Fruit fly (Drosophila melanogaster) whole organism, wandering third instar larva: ENCODE results near the gene RpS17.

ENCODE experiments used
- Abd-B ChIP-seq: fragments of >200 bp; optimal IDR thresholded peaks from 2 replicates; lab custom pipeline; 2017; ENCODE audit warnings: missing biosample characterization, missing genetic modification characterization
- CG32264 ChIP-seq: fragments of 200-800 bp; sonication (Bioruptor generic); optimal IDR thresholded peaks from 2 replicates; lab custom pipeline; 2016; ENCODE audit warnings: missing biosample characterization, missing genetic modification characterization
- CG9705 ChIP-seq: fragments of 200-800 bp; sonication (Bioruptor generic); optimal IDR thresholded peaks from 2 replicates; lab custom pipeline; 2018; ENCODE audit warnings: missing biosample characterization, mild to moderate bottlenecking, missing genetic modification characterization
- CrebA ChIP-seq: fragments of 200-800 bp; sonication (Bioruptor generic); optimal IDR thresholded peaks from 2 replicates; lab custom pipeline; 2016; ENCODE audit warnings: missing biosample characterization, mild to moderate bottlenecking, missing genetic modification characterization, borderline replicate concordance
- Dfd ChIP-seq: fragments of >200 bp; optimal IDR thresholded peaks from 2 replicates; lab custom pipeline; 2017; ENCODE audit warnings: missing biosample characterization, missing genetic modification characterization
- Dif ChIP-seq: fragments of 200-275, 200-300 bp; sonication (Bioruptor generic); optimal IDR thresholded peaks from 2 replicates; lab custom pipeline; 2018; ENCODE audit warnings: missing biosample characterization, missing genetic modification characterization; ENCODE audit not compliant: partially characterized antibody
- GATAd ChIP-seq: sonication (Bioruptor generic); optimal IDR thresholded peaks from 2 replicates; lab custom pipeline; 2016; ENCODE audit warnings: missing biosample characterization, missing genetic modification characterization
- HLH106 ChIP-seq: fragments of 200-800 bp; optimal IDR thresholded peaks from 3 replicates; lab custom pipeline; 2019; ENCODE audit warnings: missing biosample characterization, mild to moderate bottlenecking, missing genetic modification characterization, moderate library complexity
- Hnf4 ChIP-seq: fragments of 200-800 bp; sonication (Bioruptor generic); optimal IDR thresholded peaks from 2 replicates; lab custom pipeline; 2016; ENCODE audit warnings: missing biosample characterization, mild to moderate bottlenecking, missing genetic modification characterization
- Hr78 ChIP-seq: fragments of >200 bp; optimal IDR thresholded peaks from 2 replicates; lab custom pipeline; 2017; ENCODE audit warnings: missing biosample characterization, missing genetic modification characterization
- Hr83 ChIP-seq: fragments of 200-300 bp; sonication (Bioruptor generic); optimal IDR thresholded peaks from 2 replicates; lab custom pipeline; 2016; ENCODE audit warnings: missing biosample characterization, mild to moderate bottlenecking, missing genetic modification characterization, moderate library complexity; ENCODE audit not compliant: poor library complexity, severe bottlenecking
- Jra ChIP-seq: sonication (Bioruptor generic); optimal IDR thresholded peaks from 2 replicates; lab custom pipeline; 2016; ENCODE audit warnings: missing biosample characterization, missing genetic modification characterization
- Mio ChIP-seq: sonication (Bioruptor generic); optimal IDR thresholded peaks from 2 replicates; lab custom pipeline; 2016; ENCODE audit warnings: missing biosample characterization, missing genetic modification characterization
- Myc ChIP-seq: fragments of >200 bp; optimal IDR thresholded peaks from 2 replicates; lab custom pipeline; 2017
- N ChIP-seq: fragments of >200 bp; optimal IDR thresholded peaks from 2 replicates; lab custom pipeline; 2018; ENCODE audit warnings: missing biosample characterization, missing external identifiers, missing genetic modification characterization
- OdsH ChIP-seq: fragments of 200-800 bp; sonication (Bioruptor generic); optimal IDR thresholded peaks from 2 replicates; lab custom pipeline; 2016; ENCODE audit warnings: missing biosample characterization, mild to moderate bottlenecking, missing genetic modification characterization
- Rel ChIP-seq, 2 experiments: fragments of 200-800 bp; sonication (Bioruptor generic) in 1 of 2; optimal IDR thresholded peaks; 2 replicates in 1 of 2; 3 replicates in 1 of 2; lab custom pipeline; 2016 to 2019; ENCODE audit warnings: mild to moderate bottlenecking in 2 of 2, missing biosample characterization in 2 of 2, missing genetic modification characterization in 2 of 2, moderate library complexity in 1 of 2
- Sp1 ChIP-seq: fragments of 200-800 bp; sonication (Bioruptor generic); optimal IDR thresholded peaks from 3 replicates; lab custom pipeline; 2019; ENCODE audit warnings: missing biosample characterization, mild to moderate bottlenecking, missing genetic modification characterization, moderate library complexity
- Vsx2 ChIP-seq: fragments of 200-300, 225-300 bp; sonication (Bioruptor generic); optimal IDR thresholded peaks from 2 replicates; lab custom pipeline; 2018; ENCODE audit warnings: missing biosample characterization, missing genetic modification characterization; ENCODE audit not compliant: partially characterized antibody
- br ChIP-seq: fragments of 200-800 bp; sonication (Bioruptor generic); optimal IDR thresholded peaks from 2 replicates; lab custom pipeline; 2016; ENCODE audit warnings: missing biosample characterization, missing genetic modification characterization
- brk ChIP-seq: fragments of 200-800 bp; sonication (Bioruptor generic); optimal IDR thresholded peaks from 2 replicates; lab custom pipeline; 2016; ENCODE audit warnings: missing biosample characterization, mild to moderate bottlenecking, missing genetic modification characterization
- dl ChIP-seq, 2 experiments: fragments of 175-275, 200-275 bp in 1 of 2; fragments of 200-275 bp in 1 of 2; sonication (Bioruptor generic); optimal IDR thresholded peaks; lab custom pipeline; 2018; ENCODE audit warnings: mild to moderate bottlenecking in 2 of 2, missing biosample characterization in 2 of 2, missing genetic modification characterization in 2 of 2, moderate library complexity in 2 of 2; ENCODE audit not compliant: partially characterized antibody in 2 of 2, insufficient read depth in 1 of 2
- dmrt93B ChIP-seq: fragments of 200-800 bp; sonication (Bioruptor generic); optimal IDR thresholded peaks from 2 replicates; lab custom pipeline; 2018; ENCODE audit warnings: missing biosample characterization, mild to moderate bottlenecking, missing genetic modification characterization
- dsf ChIP-seq: sonication (Bioruptor generic); optimal IDR thresholded peaks from 2 replicates; lab custom pipeline; 2016; ENCODE audit warnings: missing biosample characterization, missing genetic modification characterization, borderline replicate concordance
- ey ChIP-seq: fragments of 200-800 bp; sonication (Bioruptor generic); optimal IDR thresholded peaks from 2 replicates; lab custom pipeline; 2016; ENCODE audit warnings: missing biosample characterization, missing genetic modification characterization
- foxo ChIP-seq, 2 experiments: fragments of 200-800 bp; sonication (Bioruptor generic); optimal IDR thresholded peaks; 2 replicates in 1 of 2; 3 replicates in 1 of 2; lab custom pipeline; 2016 to 2017; ENCODE audit warnings: missing biosample characterization in 2 of 2, missing genetic modification characterization in 2 of 2
- fru ChIP-seq: fragments of 200-800 bp; sonication (Bioruptor generic); optimal IDR thresholded peaks from 3 replicates; lab custom pipeline; 2016; ENCODE audit warnings: missing biosample characterization, mild to moderate bottlenecking, missing genetic modification characterization
- h ChIP-seq: fragments of 200-800 bp; sonication (Bioruptor generic); optimal IDR thresholded peaks from 3 replicates; lab custom pipeline; 2016; ENCODE audit warnings: missing biosample characterization, mild to moderate bottlenecking, missing genetic modification characterization
- jim ChIP-seq: fragments of 175-275, 200-325 bp; sonication (Bioruptor generic); optimal IDR thresholded peaks from 2 replicates; lab custom pipeline; 2016; ENCODE audit warnings: missing biosample characterization, mild to moderate bottlenecking, missing genetic modification characterization
- lola ChIP-seq: fragments of >200 bp; optimal IDR thresholded peaks from 2 replicates; lab custom pipeline; 2017; ENCODE audit warnings: missing biosample characterization, missing genetic modification characterization
- pan ChIP-seq: fragments of >200 bp; optimal IDR thresholded peaks from 2 replicates; lab custom pipeline; 2017
- psq ChIP-seq: fragments of 200-800 bp; sonication (Bioruptor generic); optimal IDR thresholded peaks from 3 replicates; lab custom pipeline; 2017; ENCODE audit warnings: missing biosample characterization, mild to moderate bottlenecking, missing genetic modification characterization, moderate library complexity
- rgr ChIP-seq: fragments of 200-800 bp; sonication (Bioruptor generic); optimal IDR thresholded peaks from 3 replicates; lab custom pipeline; 2016; ENCODE audit warnings: missing biosample characterization, mild to moderate bottlenecking, missing genetic modification characterization
- sage ChIP-seq: fragments of 200-800 bp; sonication (Bioruptor generic); optimal IDR thresholded peaks from 2 replicates; lab custom pipeline; 2016; ENCODE audit warnings: missing biosample characterization, mild to moderate bottlenecking, missing genetic modification characterization
- sv ChIP-seq: fragments of 200-800 bp; sonication (Bioruptor generic); optimal IDR thresholded peaks from 3 replicates; lab custom pipeline; 2016; ENCODE audit warnings: missing biosample characterization, missing genetic modification characterization
- tai ChIP-seq: sonication (Bioruptor generic); optimal IDR thresholded peaks from 2 replicates; lab custom pipeline; 2016; ENCODE audit warnings: missing biosample characterization, missing genetic modification characterization
- usp ChIP-seq: fragments of >200 bp; optimal IDR thresholded peaks from 2 replicates; lab custom pipeline; 2017; ENCODE audit warnings: missing biosample characterization, missing genetic modification characterization
- woc ChIP-seq: sonication (Bioruptor generic); optimal IDR thresholded peaks from 2 replicates; lab custom pipeline; 2016; ENCODE audit warnings: missing biosample characterization, mild to moderate bottlenecking, missing genetic modification characterization

Gene RpS17

DNA sequence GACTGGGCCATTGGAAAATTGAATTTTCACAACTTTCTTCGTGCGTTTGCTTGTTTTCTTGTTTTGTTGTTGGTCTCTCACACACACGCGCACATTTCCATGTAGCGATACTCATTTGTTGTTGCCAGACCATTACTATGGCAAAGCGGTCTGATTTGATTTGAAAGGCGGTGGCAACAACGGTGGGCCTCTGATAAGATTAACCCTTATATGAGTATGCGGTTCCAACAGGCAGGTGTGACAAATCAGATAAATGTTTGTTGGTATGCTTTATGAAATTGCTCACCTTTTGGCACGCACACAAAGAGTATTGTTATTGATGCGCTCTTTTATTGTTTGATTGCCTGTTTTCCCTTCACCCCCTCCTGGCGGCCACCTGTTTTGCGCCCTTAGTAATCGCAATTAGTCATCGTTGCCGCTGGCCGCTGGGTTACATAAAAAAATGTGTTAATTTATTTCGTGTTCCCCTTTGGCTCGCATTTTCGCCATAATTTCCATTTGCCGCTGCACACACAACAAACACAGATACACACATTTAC is 17.7 kb upstream of the RpS17 start:
- TF ChIP-seq dsf (GFP tag; lab: Kevin White, UChicago) (no peak), Mio (no peak), br (GFP tag; lab: Kevin White, UChicago) (peak; percentile 25), foxo (GFP tag; optimal IDR thresholded peaks at IDR 0.05; lab: Kevin White, UChicago) (peak; percentile 12 to 61), OdsH (GFP tag; lab: Kevin White, UChicago) (no peak), jim (GFP tag; lab: Kevin White, UChicago) (no peak), brk (GFP tag; lab: Kevin White, UChicago) (no peak), Hnf4 (GFP tag; lab: Kevin White, UChicago) (peak; percentile 16), lola (no peak), tai (GFP tag; lab: Kevin White, UChicago) (no peak), Jra (GFP tag; lab: Kevin White, UChicago) (no peak), ey (GFP tag; lab: Kevin White, UChicago) (peak; percentile 26), fru (peak; percentile 49), Abd-B (GFP tag; lab: Kevin White, UChicago) (no peak), h (peak; percentile 45), sv (GFP tag; lab: Kevin White, UChicago) (no peak), pan (no peak), dl (GFP tag; optimal IDR thresholded peaks at IDR 0.05; lab: Kevin White, UChicago; ENCODE audit: insufficient read depth in 1 of 2, partially characterized antibody in 2 of 2) (no peak), woc (no peak), psq (GFP tag; lab: Kevin White, UChicago) (peak; percentile 62), Rel (GFP tag; optimal IDR thresholded peaks at IDR 0.05; lab: Kevin White, UChicago) (no peak), Rel (tag; optimal IDR thresholded peaks at IDR 0.05; lab: Kevin White, UChicago) (no peak), sage (GFP tag; lab: Kevin White, UChicago) (no peak), usp (no peak), rgr (no peak), CG32264 (GFP tag; lab: Kevin White, UChicago) (no peak), Myc (lab: Kevin White, UChicago) (no peak), Vsx2 (GFP tag; lab: Kevin White, UChicago) (no peak), Hr78 (GFP tag; lab: Kevin White, UChicago) (no peak), Hr83 (GFP tag; lab: Kevin White, UChicago) (no peak), N (no peak), HLH106 (tag; lab: Kevin White, UChicago) (no peak), CG9705 (no peak), Dif (no peak), Dfd (GFP tag; lab: Kevin White, UChicago) (no peak), CrebA (no peak), GATAd (GFP tag; lab: Kevin White, UChicago) (no peak), Sp1 (GFP tag; lab: Kevin White, UChicago) (no peak), dmrt93B (no peak)

DNA sequence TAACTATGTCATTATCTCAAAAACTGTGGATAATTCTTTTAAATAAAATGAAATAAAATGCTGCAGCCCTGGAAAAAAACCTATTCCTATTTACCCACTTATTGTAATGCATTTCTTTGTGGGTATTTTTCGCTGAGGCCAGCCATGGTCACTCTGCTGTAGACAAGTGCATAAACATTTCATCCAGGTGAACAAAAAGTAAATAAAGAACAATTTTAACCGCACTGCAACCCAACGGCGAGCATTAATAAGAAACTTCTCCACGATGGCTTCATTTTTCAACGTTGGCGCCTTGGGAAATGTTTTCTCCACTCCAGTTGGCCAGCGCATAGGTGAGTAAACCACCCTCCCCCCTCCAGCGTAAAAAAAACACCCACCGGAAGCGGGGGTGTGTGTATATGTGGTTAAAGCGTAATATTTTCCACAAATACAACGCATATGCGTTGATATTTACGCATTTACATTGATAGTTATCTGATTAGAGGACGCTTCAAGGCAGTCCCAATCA is 17.2 kb upstream of the RpS17 start, which contains the start of gene CG3529:
TSS of gene CG3529 (plus strand) at position 134 of the 508 bp plus-strand sequence.
- no peak for TF ChIP-seq N
- TF ChIP-seq Dfd (GFP tag; lab: Kevin White, UChicago): no peak
- peak; percentile 56 for TF ChIP-seq HLH106 (tag; lab: Kevin White, UChicago)
- TF ChIP-seq Hr78 (GFP tag; lab: Kevin White, UChicago): no peak
- peak; percentile 63 for TF ChIP-seq jim (GFP tag; lab: Kevin White, UChicago)
- TF ChIP-seq ey (GFP tag; lab: Kevin White, UChicago): peak; percentile 9
- TF ChIP-seq sage (GFP tag; lab: Kevin White, UChicago): peak; percentile 28
- peak; percentile 32 for TF ChIP-seq fru
- peak; percentile 12 for TF ChIP-seq CG9705
- no peak for TF ChIP-seq woc
- TF ChIP-seq Myc (lab: Kevin White, UChicago): no peak
- no peak for TF ChIP-seq h
- peak; percentile 53 for TF ChIP-seq Sp1 (GFP tag; lab: Kevin White, UChicago)
- TF ChIP-seq Abd-B (GFP tag; lab: Kevin White, UChicago): no peak
- TF ChIP-seq GATAd (GFP tag; lab: Kevin White, UChicago): no peak
- TF ChIP-seq dmrt93B: no peak
- TF ChIP-seq rgr: peak; percentile 36
- no peak for TF ChIP-seq br (GFP tag; lab: Kevin White, UChicago)
- no peak for TF ChIP-seq Dif
- TF ChIP-seq foxo (GFP tag; optimal IDR thresholded peaks at IDR 0.05; lab: Kevin White, UChicago): peak in 1 of 2 experiments; percentile 38
- TF ChIP-seq brk (GFP tag; lab: Kevin White, UChicago): peak; percentile 41
- no peak for TF ChIP-seq dl (GFP tag; optimal IDR thresholded peaks at IDR 0.05; lab: Kevin White, UChicago; ENCODE audit: insufficient read depth in 1 of 2, partially characterized antibody in 2 of 2)
- TF ChIP-seq Rel (GFP tag; optimal IDR thresholded peaks at IDR 0.05; lab: Kevin White, UChicago): no peak
- TF ChIP-seq Rel (tag; optimal IDR thresholded peaks at IDR 0.05; lab: Kevin White, UChicago): peak; percentile 61
- peak; percentile 26 for TF ChIP-seq Hnf4 (GFP tag; lab: Kevin White, UChicago)
- no peak for TF ChIP-seq tai (GFP tag; lab: Kevin White, UChicago)
